Fruit fly (Drosophila melanogaster) whole organism, wandering third instar larva: ENCODE results near the gene CG32036.

Experiments
- Abd-B ChIP-seq: fragments of >200 bp; optimal IDR thresholded peaks from 2 replicates; lab custom pipeline; 2017; ENCODE audit warnings: missing biosample characterization, missing genetic modification characterization
- Dif ChIP-seq: fragments of 200-275, 200-300 bp; sonication (Bioruptor generic); optimal IDR thresholded peaks from 2 replicates; lab custom pipeline; 2018; ENCODE audit warnings: missing biosample characterization, missing genetic modification characterization; ENCODE audit not compliant: partially characterized antibody
- GATAd ChIP-seq: sonication (Bioruptor generic); optimal IDR thresholded peaks from 2 replicates; lab custom pipeline; 2016; ENCODE audit warnings: missing biosample characterization, missing genetic modification characterization
- Mio ChIP-seq: sonication (Bioruptor generic); optimal IDR thresholded peaks from 2 replicates; lab custom pipeline; 2016; ENCODE audit warnings: missing biosample characterization, missing genetic modification characterization
- Myc ChIP-seq: fragments of >200 bp; optimal IDR thresholded peaks from 2 replicates; lab custom pipeline; 2017
- N ChIP-seq: fragments of >200 bp; optimal IDR thresholded peaks from 2 replicates; lab custom pipeline; 2018; ENCODE audit warnings: missing biosample characterization, missing external identifiers, missing genetic modification characterization
- brk ChIP-seq: fragments of 200-800 bp; sonication (Bioruptor generic); optimal IDR thresholded peaks from 2 replicates; lab custom pipeline; 2016; ENCODE audit warnings: missing biosample characterization, mild to moderate bottlenecking, missing genetic modification characterization
- dl ChIP-seq, 2 experiments: fragments of 175-275, 200-275 bp in 1 of 2; fragments of 200-275 bp in 1 of 2; sonication (Bioruptor generic); optimal IDR thresholded peaks; lab custom pipeline; 2018; ENCODE audit warnings: mild to moderate bottlenecking in 2 of 2, missing biosample characterization in 2 of 2, missing genetic modification characterization in 2 of 2, moderate library complexity in 2 of 2; ENCODE audit not compliant: partially characterized antibody in 2 of 2, insufficient read depth in 1 of 2
- dsf ChIP-seq: sonication (Bioruptor generic); optimal IDR thresholded peaks from 2 replicates; lab custom pipeline; 2016; ENCODE audit warnings: missing biosample characterization, missing genetic modification characterization, borderline replicate concordance
- foxo ChIP-seq, 2 experiments: fragments of 200-800 bp; sonication (Bioruptor generic); optimal IDR thresholded peaks; 2 replicates in 1 of 2; 3 replicates in 1 of 2; lab custom pipeline; 2016 to 2017; ENCODE audit warnings: missing biosample characterization in 2 of 2, missing genetic modification characterization in 2 of 2
- h ChIP-seq: fragments of 200-800 bp; sonication (Bioruptor generic); optimal IDR thresholded peaks from 3 replicates; lab custom pipeline; 2016; ENCODE audit warnings: missing biosample characterization, mild to moderate bottlenecking, missing genetic modification characterization
- pan ChIP-seq: fragments of >200 bp; optimal IDR thresholded peaks from 2 replicates; lab custom pipeline; 2017
- psq ChIP-seq: fragments of 200-800 bp; sonication (Bioruptor generic); optimal IDR thresholded peaks from 3 replicates; lab custom pipeline; 2017; ENCODE audit warnings: missing biosample characterization, mild to moderate bottlenecking, missing genetic modification characterization, moderate library complexity
- sv ChIP-seq: fragments of 200-800 bp; sonication (Bioruptor generic); optimal IDR thresholded peaks from 3 replicates; lab custom pipeline; 2016; ENCODE audit warnings: missing biosample characterization, missing genetic modification characterization

DNA sequence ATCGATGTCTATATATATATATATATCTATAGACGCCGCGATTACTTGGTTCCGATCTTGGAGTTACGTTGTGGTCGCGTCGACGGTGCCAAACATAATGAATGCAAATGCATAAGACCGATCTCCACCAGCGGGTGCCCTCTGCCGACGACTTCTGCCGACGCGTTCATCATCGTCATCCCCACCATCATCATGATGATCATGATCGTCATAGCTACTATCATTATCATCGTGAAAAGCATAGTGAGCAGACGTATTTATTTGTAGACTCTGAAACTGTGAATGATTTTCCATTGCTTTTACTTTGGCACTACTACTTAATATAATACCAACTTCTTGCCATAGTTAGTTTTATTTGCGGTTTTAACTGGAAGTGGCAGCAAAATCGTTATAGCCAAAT, 3.1 kb upstream of the CG32036 start, which contains the start of gene CG32037:
- TF ChIP-seq Mio (GFP tag; lab: Kevin White, UChicago) (no peak), dl (GFP tag; optimal IDR thresholded peaks at IDR 0.05; lab: Kevin White, UChicago; ENCODE audit: insufficient read depth in 1 of 2, partially characterized antibody in 2 of 2) (no peak), psq (GFP tag; lab: Kevin White, UChicago) (no peak), Dif (GFP tag; lab: Kevin White, UChicago) (no peak), dsf (GFP tag; lab: Kevin White, UChicago) (no peak), sv (no peak), brk (GFP tag; lab: Kevin White, UChicago) (no peak), h (no peak), GATAd (no peak), pan (no peak), Myc (no peak), Abd-B (GFP tag; lab: Kevin White, UChicago) (no peak), N (no peak), foxo (GFP tag; optimal IDR thresholded peaks at IDR 0.05; lab: Kevin White, UChicago) (no peak)
